Fruit fly (Drosophila melanogaster): ENCODE data around the gene CG34456.
A peak's percentile ranks its signal among the peaks of the same experiment; 100 is the strongest.

Gene CG34456

dm6 chr3L:9360217-9360692 is 1.7 kb upstream of the CG34456 start, which contains the start of gene Pdxk (continued):
- TF ChIP-seq trh (GFP tag; optimal IDR thresholded peaks at IDR 0.05) (no peak), fd96Cb (tag; optimal IDR thresholded peaks at IDR 0.05) (no peak), CG15011 (GFP tag; optimal IDR thresholded peaks at IDR 0.05) (no peak), CG18262 (tag; optimal IDR thresholded peaks at IDR 0.05) (no peak), dmrt11E (tag; optimal IDR thresholded peaks at IDR 0.05) (no peak), CG3065 (GFP tag; optimal IDR thresholded peaks at IDR 0.05) (no peak), crc (GFP tag; optimal IDR thresholded peaks at IDR 0.05) (no peak), CG14667 (GFP tag; IDR thresholded peaks at IDR 0.05) (no peak), crol (GFP tag; IDR thresholded peaks at IDR 0.05) (peak; percentile 78), lab (GFP tag; optimal IDR thresholded peaks at IDR 0.05) (peak; percentile 49), pita (GFP tag; optimal IDR thresholded peaks at IDR 0.05) (no peak), Hmx (GFP tag; optimal IDR thresholded peaks at IDR 0.05) (no peak), HmgD (GFP tag; optimal IDR thresholded peaks at IDR 0.05) (no peak), yki (optimal IDR thresholded peaks at IDR 0.05) (no peak), CG2199 (GFP tag; IDR thresholded peaks at IDR 0.05) (no peak), br (optimal IDR thresholded peaks at IDR 0.05) (no peak), CG13123 (GFP tag; optimal IDR thresholded peaks at IDR 0.05) (no peak), zfh1 (GFP tag; IDR thresholded peaks at IDR 0.05) (no peak), CG11560 (tag; IDR thresholded peaks at IDR 0.05) (no peak), GATAe (GFP tag; conservative IDR thresholded peaks at IDR 0.05) (peak; percentile 89), dm (GFP tag; optimal IDR thresholded peaks at IDR 0.05) (no peak), B-H1 (GFP tag; IDR thresholded peaks at IDR 0.05) (no peak), Neu2 (GFP tag; optimal IDR thresholded peaks at IDR 0.05; ENCODE audit: borderline replicate concordance) (no peak), Six4 (GFP tag; optimal IDR thresholded peaks at IDR 0.05) (no peak), B-H2 (GFP tag; optimal IDR thresholded peaks at IDR 0.05) (no peak), sim (GFP tag; IDR thresholded peaks at IDR 0.05) (no peak), CG6254 (GFP tag; optimal IDR thresholded peaks at IDR 0.05) (peak; percentile 15), Myb (GFP tag; optimal IDR thresholded peaks at IDR 0.05) (peak; percentile 15), croc (GFP tag; conservative IDR thresholded peaks at IDR 0.05) (no peak), chinmo (GFP tag; IDR thresholded peaks at IDR 0.05; ENCODE audit: partially characterized antibody) (peak; percentile 77; the same call in 3 of the 4 replicates), CG33213 (GFP tag; optimal IDR thresholded peaks at IDR 0.05) (no peak), CG3281 (GFP tag; optimal IDR thresholded peaks at IDR 0.05) (peak; percentile 20), Dbx (GFP tag; IDR thresholded peaks at IDR 0.05) (no peak), MESR4 (GFP tag; optimal IDR thresholded peaks at IDR 0.05) (peak; percentile 53), zfh2 (GFP tag; optimal IDR thresholded peaks at IDR 0.05) (no peak), CG7839 (tag; optimal IDR thresholded peaks at IDR 0.05) (no peak), CG12942 (GFP tag; optimal IDR thresholded peaks at IDR 0.05) (no peak), CG8290 (GFP tag; optimal IDR thresholded peaks at IDR 0.05) (no peak), CG8290 (tag; optimal IDR thresholded peaks at IDR 0.05) (peak in 1 of 2 experiments; percentile 67), Xrp1 (GFP tag; IDR thresholded peaks at IDR 0.05) (0 out of 2 replicates have a peak, but pooled peaks have one; percentile 26), Spps (tag; optimal IDR thresholded peaks at IDR 0.05) (no peak), prd (optimal IDR thresholded peaks at IDR 0.05) (no peak), prd (GFP tag; IDR thresholded peaks at IDR 0.05) (no peak), Optix (GFP tag; IDR thresholded peaks at IDR 0.05) (no peak), jigr1 (GFP tag; IDR thresholded peaks at IDR 0.05) (no peak), CG10565 (GFP tag; optimal IDR thresholded peaks at IDR 0.05) (no peak), CG17829 (tag; optimal IDR thresholded peaks at IDR 0.05) (no peak), CG17568 (GFP tag; optimal IDR thresholded peaks at IDR 0.05) (peak; percentile 3), abd-A (tag; optimal IDR thresholded peaks at IDR 0.05) (no peak), gt (GFP tag; IDR thresholded peaks at IDR 0.05) (no peak), CG8388 (GFP tag; optimal IDR thresholded peaks at IDR 0.05) (no peak), Max (GFP tag; optimal IDR thresholded peaks at IDR 0.05) (no peak), exex (tag; optimal IDR thresholded peaks at IDR 0.05) (peak; percentile 67)

Data from whole organism, embryonic.